Worm (Caenorhabditis elegans): Measurements from ENCODE around the gene suds-3.

DNA sequence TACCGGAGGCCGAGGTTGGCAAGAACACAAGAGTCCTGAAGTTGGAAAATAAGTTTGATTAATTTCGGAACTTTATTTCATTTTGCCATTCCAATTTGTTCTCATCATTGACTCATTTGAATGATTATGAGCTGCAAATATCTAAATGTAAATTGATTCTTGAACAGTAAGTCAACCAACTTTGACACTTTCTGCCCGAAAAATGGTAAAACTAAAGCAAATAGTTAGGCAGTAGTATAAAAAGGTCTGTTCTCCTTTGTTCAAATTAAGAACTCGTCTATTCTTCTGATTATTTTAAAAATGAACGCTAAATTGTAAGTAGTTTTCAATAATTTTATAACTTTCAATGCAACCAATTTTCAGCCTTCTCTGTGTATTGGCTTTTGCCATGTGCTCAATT lies 12.2 kb downstream of the suds-3 start, which contains the start of gene fipr-12:
- TF ChIP-seq him-1 (tag; optimal IDR thresholded peaks at IDR 0.05) (no peak), W03F9.2 (tag; optimal IDR thresholded peaks at IDR 0.05) (no peak), dao-5 (tag; optimal IDR thresholded peaks at IDR 0.05) (no peak)

Measured in whole organism, L4/young adult.